Worm (Caenorhabditis elegans) whole organism, young adult: ENCODE measurements around the gene cid-1.

Source experiments
- Y95B8A.8 ChIP-seq: fragments of 200-800 bp; sonication (Bioruptor generic); IDR thresholded peaks from 2 replicates; pipeline ENCODE4 v1.3.6; 2022; ENCODE audit warnings: missing genetic modification reagents, missing genetic modification characterization, missing compliant biosample characterization
- ama-1 ChIP-seq, 3 experiments: fragments of 150-350 bp in 1 of 3; sonication (generic microtip) in 2 of 3; optimal IDR thresholded peaks; 2 replicates each; lab custom pipeline; 2014 to 2018; ENCODE audit warnings: missing biosample characterization in 2 of 3, missing genetic modification characterization in 2 of 3, missing genetic modification reagents in 2 of 3
- aptf-3 ChIP-seq: fragments of 200-800 bp; sonication (Bioruptor generic); IDR thresholded peaks from 2 replicates; pipeline ENCODE4 v1.3.6; 2022; ENCODE audit warnings: missing genetic modification characterization, missing compliant biosample characterization
- atf-7 ChIP-seq: sonication (generic microtip); optimal IDR thresholded peaks from 2 replicates; lab custom pipeline; 2017; ENCODE audit warnings: mild to moderate bottlenecking, missing genetic modification characterization, missing compliant biosample characterization
- dox-1 ChIP-seq: fragments of 200-800 bp; sonication (Bioruptor generic); IDR thresholded peaks from 2 replicates; pipeline ENCODE4 v1.3.6; 2022; ENCODE audit warnings: missing genetic modification reagents, missing genetic modification characterization, missing compliant biosample characterization
- mes-4 ChIP-seq: sonication (generic microtip); optimal IDR thresholded peaks from 2 replicates; lab custom pipeline; 2016; ENCODE audit warnings: missing genotype, missing genetic modification characterization, missing compliant biosample characterization
- nfyb-1 ChIP-seq: fragments of 200-800 bp; sonication (Bioruptor generic); IDR thresholded peaks from 2 replicates; pipeline ENCODE4 v1.3.6; 2022; ENCODE audit warnings: missing genetic modification reagents, missing genetic modification characterization, missing compliant biosample characterization
- unc-62 ChIP-seq: fragments of 150-350 bp; optimal IDR thresholded peaks from 2 replicates; lab custom pipeline; 2014; ENCODE audit warnings: missing biosample characterization, missing genetic modification reagents, missing genetic modification characterization
- ztf-25 ChIP-seq: fragments of 200-800 bp; sonication (Bioruptor generic); IDR thresholded peaks from 2 replicates; pipeline ENCODE4 v1.3.6; 2022; ENCODE audit warnings: missing genetic modification reagents, missing genetic modification characterization, missing compliant biosample characterization

ce11 chrIII:5173139-5173538, 583 bp upstream of the cid-1 start, which contains the start of gene emb-1:
- no peak for TF ChIP-seq unc-62
- TF ChIP-seq ztf-25 (GFP tag; lab: Robert Waterston, UW) = no peak
- no peak for TF ChIP-seq ama-1 (optimal IDR thresholded peaks at IDR 0.05; lab: Kevin White, UChicago)
- TF ChIP-seq ama-1 (GFP tag; optimal IDR thresholded peaks at IDR 0.05; lab: Kevin White, UChicago) = no peak
- no peak for TF ChIP-seq nfyb-1 (GFP tag; lab: Robert Waterston, UW)
- TF ChIP-seq Y95B8A.8 (GFP tag; lab: Robert Waterston, UW) = no peak
- TF ChIP-seq dox-1 (GFP tag; lab: Robert Waterston, UW) = no peak
- no peak for TF ChIP-seq mes-4
- TF ChIP-seq atf-7 (tag; lab: Kevin White, UChicago) = no peak
- TF ChIP-seq aptf-3 (GFP tag; lab: Robert Waterston, UW) = no peak
